Worm (Caenorhabditis elegans) whole organism, young adult: Measurements from ENCODE around the gene Y39B6A.42.

Experiments used
- F10E7.11 ChIP-seq: sonication (generic microtip); optimal IDR thresholded peaks from 2 replicates; lab custom pipeline; 2017; ENCODE audit warnings: mild to moderate bottlenecking, missing genetic modification characterization, moderate library complexity, missing compliant biosample characterization
- F37B4.10 ChIP-seq: fragments of 200-800 bp; sonication (Bioruptor generic); IDR thresholded peaks from 2 replicates; pipeline ENCODE4 v1.3.6; 2022; ENCODE audit warnings: missing genetic modification characterization, missing compliant biosample characterization
- F49E8.2 ChIP-seq: sonication (generic microtip); optimal IDR thresholded peaks from 3 replicates; lab custom pipeline; 2017; ENCODE audit warnings: missing genetic modification characterization, mild to moderate bottlenecking, missing compliant biosample characterization, antibody characterized with exemption, moderate library complexity; ENCODE audit not compliant: insufficient read depth
- F57A8.1 ChIP-seq: fragments of 200-800 bp; sonication (Bioruptor generic); optimal IDR thresholded peaks from 2 replicates; lab custom pipeline; 2018; ENCODE audit warnings: mild to moderate bottlenecking, missing genetic modification characterization, moderate library complexity, missing compliant biosample characterization
- F57C9.4 ChIP-seq: sonication (generic microtip); optimal IDR thresholded peaks from 2 replicates; lab custom pipeline; 2017; ENCODE audit warnings: mild to moderate bottlenecking, missing genetic modification characterization, missing compliant biosample characterization
- Y53F4B.3 ChIP-seq: fragments of 200-800 bp; sonication (Bioruptor generic); IDR thresholded peaks from 2 replicates; pipeline ENCODE4 v1.3.6; 2022; ENCODE audit warnings: missing genetic modification reagents, missing genetic modification characterization, missing compliant biosample characterization
- Y53G8AR.9 ChIP-seq: fragments of 200-800 bp; sonication (Bioruptor generic); conservative IDR thresholded peaks from 2 replicates; pipeline ENCODE4 v1.3.6; 2022; ENCODE audit warnings: missing genetic modification reagents, missing genetic modification characterization, missing compliant biosample characterization
- Y56A3A.18 ChIP-seq: fragments of 200-800 bp; sonication (Bioruptor generic); IDR thresholded peaks from 2 replicates; pipeline ENCODE4 v1.3.6; 2022; ENCODE audit warnings: missing genetic modification reagents, missing genetic modification characterization, missing compliant biosample characterization
- Y67H2A.10 ChIP-seq: fragments of 200-800 bp; sonication (Bioruptor generic); conservative IDR thresholded peaks from 2 replicates; pipeline ENCODE4 v1.3.6; 2022; ENCODE audit warnings: missing genetic modification reagents, missing genetic modification characterization, missing compliant biosample characterization
- Y79H2A.3 ChIP-seq: fragments of 200-800 bp; sonication (Bioruptor generic); conservative IDR thresholded peaks from 2 replicates; pipeline ENCODE4 v1.3.6; 2022; ENCODE audit warnings: missing genetic modification reagents, missing genetic modification characterization, missing compliant biosample characterization
- Y95B8A.8 ChIP-seq: fragments of 200-800 bp; sonication (Bioruptor generic); IDR thresholded peaks from 2 replicates; pipeline ENCODE4 v1.3.6; 2022; ENCODE audit warnings: missing genetic modification reagents, missing genetic modification characterization, missing compliant biosample characterization
- aptf-3 ChIP-seq: fragments of 200-800 bp; sonication (Bioruptor generic); IDR thresholded peaks from 2 replicates; pipeline ENCODE4 v1.3.6; 2022; ENCODE audit warnings: missing genetic modification characterization, missing compliant biosample characterization
- attf-3 ChIP-seq: fragments of 200-800 bp; sonication (Bioruptor generic); conservative IDR thresholded peaks from 2 replicates; pipeline ENCODE4 v1.3.6; 2022; ENCODE audit warnings: missing genetic modification reagents, missing genetic modification characterization, missing compliant biosample characterization
- attf-5 ChIP-seq: fragments of 200-800 bp; sonication (Bioruptor generic); optimal IDR thresholded peaks from 2 replicates; lab custom pipeline; 2018; ENCODE audit warnings: mild to moderate bottlenecking, missing genetic modification characterization, missing compliant biosample characterization
- bed-1 ChIP-seq: fragments of 200-800 bp; sonication (Bioruptor generic); IDR thresholded peaks from 2 replicates; pipeline ENCODE4 v1.3.6; 2022; ENCODE audit warnings: missing genetic modification reagents, missing genetic modification characterization, missing compliant biosample characterization
- bed-2 ChIP-seq: fragments of 200-800 bp; sonication (Bioruptor generic); IDR thresholded peaks from 2 replicates; pipeline ENCODE4 v1.3.6; 2022; ENCODE audit warnings: missing genetic modification reagents, missing genetic modification characterization, missing compliant biosample characterization
- ccch-3 ChIP-seq: fragments of 200-800 bp; sonication (Bioruptor generic); optimal IDR thresholded peaks from 2 replicates; lab custom pipeline; 2018; ENCODE audit warnings: mild to moderate bottlenecking, missing genetic modification characterization, missing compliant biosample characterization
- cebp-1 ChIP-seq, 2 experiments: fragments of 200-800 bp in 1 of 2; sonication (Bioruptor generic) in 1 of 2; sonication (generic microtip) in 1 of 2; IDR thresholded peaks in 1 of 2; optimal IDR thresholded peaks in 1 of 2; 2 replicates each; pipeline versions ENCODE4 v1.3.6 to Lab custom; 2017 to 2022; ENCODE audit warnings: missing compliant biosample characterization in 2 of 2, missing genetic modification characterization in 2 of 2, mild to moderate bottlenecking in 1 of 2, missing genetic modification reagents in 1 of 2, moderate library complexity in 1 of 2
- ceh-40 ChIP-seq: fragments of 200-800 bp; sonication (Bioruptor generic); IDR thresholded peaks from 2 replicates; pipeline ENCODE4 v1.3.6; 2022; ENCODE audit warnings: missing genetic modification characterization, missing compliant biosample characterization
- dox-1 ChIP-seq: fragments of 200-800 bp; sonication (Bioruptor generic); IDR thresholded peaks from 2 replicates; pipeline ENCODE4 v1.3.6; 2022; ENCODE audit warnings: missing genetic modification reagents, missing genetic modification characterization, missing compliant biosample characterization
- egl-18 ChIP-seq: fragments of 200-800 bp; sonication (Bioruptor generic); IDR thresholded peaks from 2 replicates; pipeline ENCODE4 v1.3.6; 2022; ENCODE audit warnings: missing genetic modification reagents, missing genetic modification characterization, missing compliant biosample characterization
- egl-44 ChIP-seq: fragments of 200-800 bp; sonication (Bioruptor generic); IDR thresholded peaks from 2 replicates; pipeline ENCODE4 v1.3.6; 2022; ENCODE audit warnings: missing genetic modification reagents, missing genetic modification characterization, missing compliant biosample characterization
- hlh-12 ChIP-seq: sonication (generic microtip); optimal IDR thresholded peaks from 2 replicates; lab custom pipeline; 2016; ENCODE audit warnings: missing genetic modification characterization, missing compliant biosample characterization
- hlh-26 ChIP-seq: fragments of 200-800 bp; sonication (Bioruptor generic); conservative IDR thresholded peaks from 2 replicates; pipeline ENCODE4 v1.3.6; 2022; ENCODE audit warnings: missing genetic modification reagents, missing genetic modification characterization, missing compliant biosample characterization
- hrde-1 ChIP-seq: sonication (generic microtip); optimal IDR thresholded peaks from 2 replicates; lab custom pipeline; 2016; ENCODE audit warnings: missing genetic modification characterization, mild to moderate bottlenecking, missing compliant biosample characterization, moderate library complexity, missing genotype, missing genetic modification reagents, borderline replicate concordance
- hsf-1 ChIP-seq: fragments of 200-800 bp; sonication (Bioruptor generic); IDR thresholded peaks from 2 replicates; pipeline ENCODE4 v1.3.6; 2022; ENCODE audit warnings: missing genetic modification reagents, missing genetic modification characterization, missing compliant biosample characterization
- lin-40 ChIP-seq: sonication (generic microtip); optimal IDR thresholded peaks from 2 replicates; lab custom pipeline; 2016; ENCODE audit warnings: missing genetic modification characterization, mild to moderate bottlenecking, missing compliant biosample characterization, missing genotype, missing genetic modification reagents
- madf-10 ChIP-seq: sonication (generic microtip); optimal IDR thresholded peaks from 2 replicates; lab custom pipeline; 2016; ENCODE audit warnings: mild to moderate bottlenecking, missing genetic modification characterization, missing compliant biosample characterization
- madf-3 ChIP-seq: fragments of 200-800 bp; sonication (Bioruptor generic); IDR thresholded peaks from 2 replicates; pipeline ENCODE4 v1.3.6; 2022; ENCODE audit warnings: missing genetic modification reagents, missing genetic modification characterization, missing compliant biosample characterization
- madf-8 ChIP-seq: fragments of 200-800 bp; sonication (Bioruptor generic); conservative IDR thresholded peaks from 2 replicates; pipeline ENCODE4 v1.3.6; 2022; ENCODE audit warnings: missing genetic modification reagents, missing genetic modification characterization, missing compliant biosample characterization
- mxl-1 ChIP-seq: sonication (generic microtip); optimal IDR thresholded peaks from 2 replicates; lab custom pipeline; 2016; ENCODE audit warnings: missing genetic modification characterization, missing compliant biosample characterization
- nhr-179 ChIP-seq: sonication (generic microtip); optimal IDR thresholded peaks from 2 replicates; lab custom pipeline; 2016; ENCODE audit warnings: mild to moderate bottlenecking, missing genetic modification characterization, missing compliant biosample characterization
- nhr-80 ChIP-seq: sonication (generic microtip); optimal IDR thresholded peaks from 2 replicates; lab custom pipeline; 2016; ENCODE audit warnings: missing genetic modification characterization, missing compliant biosample characterization
- nhr-90 ChIP-seq: sonication (generic microtip); optimal IDR thresholded peaks from 2 replicates; lab custom pipeline; 2016; ENCODE audit warnings: missing genotype, mild to moderate bottlenecking, missing genetic modification characterization, missing compliant biosample characterization
- pha-4 ChIP-seq: fragments of 150-350 bp; sonication (generic microtip); optimal IDR thresholded peaks from 2 replicates; lab custom pipeline; 2014; ENCODE audit warnings: missing biosample characterization, missing genetic modification reagents, missing genetic modification characterization
- snpc-1.3 ChIP-seq: sonication (generic microtip); optimal IDR thresholded peaks from 2 replicates; lab custom pipeline; 2017; ENCODE audit warnings: missing genetic modification characterization, mild to moderate bottlenecking, missing compliant biosample characterization, antibody characterized with exemption, moderate library complexity, missing genotype, missing genetic modification reagents; ENCODE audit not compliant: insufficient read depth
- tbp1 ChIP-seq: fragments of 200-800 bp; sonication (Bioruptor generic); optimal IDR thresholded peaks from 2 replicates; lab custom pipeline; 2018; ENCODE audit warnings: mild to moderate bottlenecking, missing genetic modification characterization, missing compliant biosample characterization
- tbx-9 ChIP-seq: sonication (generic microtip); optimal IDR thresholded peaks from 2 replicates; lab custom pipeline; 2016; ENCODE audit warnings: borderline replicate concordance, missing genetic modification characterization, inconsistent platforms, missing compliant biosample characterization
- ztf-18 ChIP-seq: sonication (generic microtip); optimal IDR thresholded peaks from 2 replicates; lab custom pipeline; 2016; ENCODE audit warnings: missing genotype, mild to moderate bottlenecking, missing genetic modification characterization, missing compliant biosample characterization
- ztf-28 ChIP-seq: fragments of 200-800 bp; sonication (Bioruptor generic); IDR thresholded peaks from 2 replicates; pipeline ENCODE4 v1.3.6; 2022; ENCODE audit warnings: missing genetic modification reagents, missing genetic modification characterization, missing compliant biosample characterization
- ztf-6 ChIP-seq: fragments of 200-800 bp; sonication (Bioruptor generic); IDR thresholded peaks from 2 replicates; pipeline ENCODE4 v1.3.6; 2022; ENCODE audit warnings: missing genetic modification reagents, missing genetic modification characterization, missing compliant biosample characterization

The Y39B6A.42 gene

DNA sequence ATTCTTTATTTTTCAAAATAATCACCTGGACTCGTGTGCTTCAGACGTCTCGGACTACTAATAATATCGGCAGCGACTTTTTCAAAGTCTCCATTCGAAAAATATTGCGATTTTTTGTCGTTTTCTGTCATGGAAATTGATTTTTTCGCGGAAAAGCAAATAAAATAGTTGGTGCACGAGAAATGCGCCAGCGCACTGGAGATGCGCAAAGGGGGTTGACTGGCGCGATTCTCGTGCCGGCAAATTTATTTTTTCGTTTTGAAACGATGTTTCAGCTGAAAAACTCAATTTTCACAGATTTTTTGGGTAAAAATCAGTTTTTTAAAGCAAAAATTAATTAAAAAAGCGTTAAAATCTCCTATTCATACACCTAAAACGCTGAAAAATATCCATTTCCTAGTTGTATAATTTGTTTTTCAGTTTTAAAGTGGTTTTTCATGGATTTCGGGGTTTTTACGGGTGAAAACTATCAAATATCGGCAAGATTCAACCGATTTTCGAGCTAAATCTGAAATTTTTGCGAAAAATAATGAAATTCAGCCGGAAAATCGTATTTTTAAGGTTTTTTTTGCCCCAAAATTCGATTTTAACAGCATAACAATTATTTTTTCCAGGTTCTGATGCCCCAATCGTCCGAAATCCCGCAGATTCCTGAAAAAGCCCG is 20.9 kb upstream of the Y39B6A.42 start, which contains the start of the genes reps-1 and Y39B6A.37 (continued):
- TF ChIP-seq ztf-28 (GFP tag; lab: Robert Waterston, UW) (no peak), dox-1 (GFP tag; lab: Robert Waterston, UW) (peak; percentile 85), ztf-6 (GFP tag; lab: Robert Waterston, UW) (no peak), egl-18 (GFP tag; lab: Robert Waterston, UW) (no peak), lin-40 (tag; lab: Kevin White, UChicago) (peak; percentile 82), Y79H2A.3 (no peak), F10E7.11 (tag; lab: Kevin White, UChicago) (no peak), Y56A3A.18 (GFP tag; lab: Robert Waterston, UW) (no peak), ccch-3 (GFP tag; lab: Kevin White, UChicago) (no peak)

DNA sequence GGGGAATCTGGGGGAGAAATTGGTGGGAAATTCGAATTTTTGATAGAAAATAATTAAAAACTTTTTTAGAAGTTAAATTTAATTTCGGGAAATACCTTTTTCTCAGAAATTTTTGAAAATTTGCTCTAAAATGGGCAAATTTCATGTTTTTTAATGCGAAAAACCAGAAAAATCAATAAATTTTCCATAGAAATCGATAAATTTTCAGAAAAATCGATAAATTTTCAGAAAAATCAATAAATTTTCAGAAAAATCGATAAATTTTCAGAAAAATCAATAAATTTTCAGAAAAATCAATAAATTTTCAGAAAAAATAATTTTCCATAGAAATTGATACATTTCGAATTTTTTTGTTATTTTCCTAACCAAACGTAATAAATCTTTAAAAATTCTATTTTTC is 16.7 kb upstream of the Y39B6A.42 start:
- TF ChIP-seq aptf-3 (GFP tag; lab: Robert Waterston, UW) (no peak), Y53G8AR.9 (GFP tag; lab: Robert Waterston, UW) (0 out of 2 replicates have a peak, but pooled peaks have one; percentile 54), ztf-28 (GFP tag; lab: Robert Waterston, UW) (no peak), attf-5 (GFP tag; lab: Kevin White, UChicago) (no peak), nhr-90 (tag; lab: Kevin White, UChicago) (no peak), tbp1 (GFP tag; lab: Kevin White, UChicago) (no peak), F49E8.2 (tag; lab: Kevin White, UChicago) (no peak)

DNA sequence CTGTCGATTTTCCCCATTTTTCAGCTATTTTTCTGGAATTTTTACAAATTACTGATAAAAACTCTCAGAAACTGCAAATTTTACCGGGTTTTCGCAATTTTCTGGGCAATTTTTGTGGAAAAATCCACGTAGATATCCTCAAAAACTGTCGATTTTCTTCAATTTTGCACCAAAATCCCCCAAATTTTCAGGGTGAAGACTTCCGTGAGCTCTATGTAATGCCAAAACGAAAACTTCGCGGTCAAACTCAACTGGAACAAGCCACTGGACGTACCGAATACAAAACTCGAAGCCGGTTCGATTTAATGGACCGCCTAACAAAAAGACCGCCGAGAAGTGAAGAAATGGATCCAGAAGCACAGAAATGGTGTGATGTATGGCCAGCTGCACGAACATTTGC is 12.3 kb upstream of the Y39B6A.42 start:
- TF ChIP-seq cebp-1 (GFP tag; IDR thresholded peaks at IDR 0.05; lab: Robert Waterston, UW) (no peak), cebp-1 (tag; optimal IDR thresholded peaks at IDR 0.05; lab: Kevin White, UChicago) (no peak), Y95B8A.8 (GFP tag; lab: Robert Waterston, UW) (no peak), tbx-9 (tag; lab: Kevin White, UChicago) (no peak), attf-3 (GFP tag; lab: Robert Waterston, UW) (no peak), nhr-80 (tag; lab: Kevin White, UChicago) (no peak), nhr-179 (no peak), madf-8 (GFP tag; lab: Robert Waterston, UW) (no peak), snpc-1.3 (tag; lab: Kevin White, UChicago) (no peak), F57A8.1 (no peak), mxl-1 (tag; lab: Kevin White, UChicago) (no peak)

DNA sequence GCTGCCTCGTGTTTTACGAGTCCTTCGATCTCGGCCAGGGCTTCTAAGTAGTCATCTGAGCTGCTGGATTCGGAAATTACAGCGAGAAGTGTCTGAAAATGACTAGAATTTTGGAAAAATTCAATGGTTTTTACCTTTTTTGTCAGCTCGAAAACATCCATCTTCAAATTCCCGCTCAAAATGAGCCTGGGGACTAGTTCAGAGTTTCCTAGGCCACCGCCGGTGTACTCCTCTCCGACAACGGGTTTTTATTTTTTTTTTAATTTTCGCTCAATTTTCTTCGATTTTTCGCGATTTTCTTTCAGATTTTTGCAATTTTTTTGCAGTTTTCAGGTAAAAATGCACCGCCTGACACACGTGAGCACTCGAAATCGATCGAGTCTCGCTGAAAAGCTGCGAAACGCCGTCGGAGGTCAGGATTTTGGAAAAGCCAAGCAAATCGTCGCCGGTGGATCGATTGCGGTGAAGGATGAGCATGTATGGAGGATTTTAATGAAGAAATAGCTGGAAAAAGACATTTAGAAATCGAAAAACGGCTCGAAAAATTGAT is 11.6 kb upstream of the Y39B6A.42 start, which contains the start of the genes mrps-35 and sws-1:
mrps-35 (plus strand) TSS at position 327 of the 550 bp plus-strand sequence.
sws-1 (minus strand) TSS at position 500 of the 550 bp plus-strand sequence.
- TF ChIP-seq bed-2 (GFP tag; lab: Robert Waterston, UW) (peak; percentile 78; the same call in 1 of the 2 replicates), ceh-40 (GFP tag; lab: Robert Waterston, UW) (peak; percentile 61; the same call in 1 of the 2 replicates), madf-3 (no peak), ztf-18 (tag; lab: Kevin White, UChicago) (peak; percentile 63), hlh-26 (GFP tag; lab: Robert Waterston, UW) (no peak), pha-4 (tag; lab: Kevin White, UChicago) (no peak), egl-44 (no peak), hlh-12 (tag; lab: Kevin White, UChicago) (no peak), madf-10 (tag; lab: Kevin White, UChicago) (peak; percentile 37), nhr-80 (tag; lab: Kevin White, UChicago) (no peak), ztf-6 (GFP tag; lab: Robert Waterston, UW) (no peak), hsf-1 (GFP tag; lab: Robert Waterston, UW) (0 out of 2 replicates have a peak, but pooled peaks have one; percentile 42), Y67H2A.10 (GFP tag; lab: Robert Waterston, UW) (no peak; the same call in 1 of the 2 replicates), egl-18 (GFP tag; lab: Robert Waterston, UW) (no peak), F37B4.10 (GFP tag; lab: Robert Waterston, UW) (no peak), F57C9.4 (tag; lab: Kevin White, UChicago) (peak; percentile 37), hrde-1 (tag; lab: Kevin White, UChicago) (peak; percentile 3), Y53F4B.3 (GFP tag; lab: Robert Waterston, UW) (no peak), bed-1 (GFP tag; lab: Robert Waterston, UW) (no peak), tbx-9 (tag; lab: Kevin White, UChicago) (no peak)
